Fruit fly (Drosophila melanogaster): Measurements from ENCODE around the gene hth.

hth gene

DNA sequence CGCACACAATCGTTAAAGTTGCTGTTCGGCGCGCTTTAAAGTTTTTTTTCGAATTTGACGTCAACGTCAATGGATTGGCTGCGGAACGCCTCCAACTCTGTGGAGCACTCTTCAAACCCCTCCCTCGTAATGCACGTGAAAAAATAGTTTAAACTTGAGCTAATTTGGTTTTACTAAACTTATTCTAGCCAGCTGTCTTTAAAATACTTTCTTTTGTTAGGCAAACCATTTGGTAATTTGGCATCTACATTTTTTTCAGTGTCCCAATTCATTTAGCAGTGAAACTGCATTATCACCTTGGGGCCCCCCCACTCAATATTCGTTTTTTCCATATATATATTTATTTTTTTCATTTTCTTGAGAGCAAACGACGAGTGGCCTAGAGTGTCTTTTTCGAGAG is 78.8 kb downstream of the hth start (continued):
- TF ChIP-seq B-H2 (GFP tag; optimal IDR thresholded peaks at IDR 0.05) = no peak
- TF ChIP-seq usp (GFP tag; optimal IDR thresholded peaks at IDR 0.05) = no peak
- TF ChIP-seq zfh1 (GFP tag; IDR thresholded peaks at IDR 0.05) = peak; percentile 79
- peak; percentile 47 for TF ChIP-seq Nf-YB (GFP tag; optimal IDR thresholded peaks at IDR 0.05)
- TF ChIP-seq CG2120 (GFP tag; optimal IDR thresholded peaks at IDR 0.05) = peak; percentile 45
- peak; percentile 33 for TF ChIP-seq CG2875 (GFP tag; optimal IDR thresholded peaks at IDR 0.05)
- TF ChIP-seq gt (GFP tag; IDR thresholded peaks at IDR 0.05) = 0 out of 2 replicates have a peak, but pooled peaks have one; percentile 30
- peak; percentile 75; the same call in 1 of the 2 replicates for TF ChIP-seq CG43689 (GFP tag; IDR thresholded peaks at IDR 0.05)
- peak; percentile 68 for TF ChIP-seq az2 (GFP tag; optimal IDR thresholded peaks at IDR 0.05)
- peak; percentile 69 for TF ChIP-seq CG1024 (GFP tag; IDR thresholded peaks at IDR 0.05)
- peak; percentile 62 for TF ChIP-seq HHEX (GFP tag; optimal IDR thresholded peaks at IDR 0.05)
- no peak for TF ChIP-seq nom (GFP tag; optimal IDR thresholded peaks at IDR 0.05)
- peak; percentile 86 for TF ChIP-seq Ptx1 (GFP tag; IDR thresholded peaks at IDR 0.05)
- TF ChIP-seq pnt (GFP tag; optimal IDR thresholded peaks at IDR 0.05) = peak; percentile 52
- peak; percentile 63; the same call in 2 of the 3 replicates for TF ChIP-seq Mrtf (GFP tag; IDR thresholded peaks at IDR 0.05)
- peak; percentile 50; the same call in 1 of the 2 replicates for TF ChIP-seq CG32767 (GFP tag; IDR thresholded peaks at IDR 0.05)
- no peak for TF ChIP-seq cas (GFP tag; IDR thresholded peaks at IDR 0.05)
- TF ChIP-seq pros (GFP tag; optimal IDR thresholded peaks at IDR 0.05) = no peak
- peak; percentile 35 for TF ChIP-seq fd3F (GFP tag; optimal IDR thresholded peaks at IDR 0.05)
- TF ChIP-seq phol (tag; optimal IDR thresholded peaks at IDR 0.05) = peak; percentile 63
- TF ChIP-seq Dad (GFP tag; optimal IDR thresholded peaks at IDR 0.05) = peak; percentile 29
- peak; percentile 81 for TF ChIP-seq ken (GFP tag; IDR thresholded peaks at IDR 0.05)
- peak; percentile 76 for TF ChIP-seq seq (GFP tag; IDR thresholded peaks at IDR 0.05)
- TF ChIP-seq so (GFP tag; IDR thresholded peaks at IDR 0.05) = peak; percentile 77; the same call in 2 of the 3 replicates
- TF ChIP-seq grn (GFP tag; optimal IDR thresholded peaks at IDR 0.05) = no peak
- TF ChIP-seq CG2678 (tag; optimal IDR thresholded peaks at IDR 0.05) = peak; percentile 66
- peak; percentile 72 for TF ChIP-seq CG6689 (GFP tag; IDR thresholded peaks at IDR 0.05)
- 0 out of 2 replicates have a peak, but pooled peaks have one; percentile 46 for TF ChIP-seq CG11696 (GFP tag; IDR thresholded peaks at IDR 0.05)
- peak; percentile 62 for TF ChIP-seq CG18599 (GFP tag; optimal IDR thresholded peaks at IDR 0.05)
- TF ChIP-seq salm (tag; optimal IDR thresholded peaks at IDR 0.05) = peak; percentile 8
- peak; percentile 22 for TF ChIP-seq CG18619 (GFP tag; optimal IDR thresholded peaks at IDR 0.05)
- TF ChIP-seq kay (GFP tag; optimal IDR thresholded peaks at IDR 0.05) = peak; percentile 22
- peak; percentile 55 for TF ChIP-seq org-1 (GFP tag; optimal IDR thresholded peaks at IDR 0.05)
- peak in 1 of 2 experiments; percentile 31 for TF ChIP-seq Eip74EF (GFP tag; optimal IDR thresholded peaks at IDR 0.05)
- TF ChIP-seq CG4360 (GFP tag; IDR thresholded peaks at IDR 0.05) = 0 out of 2 replicates have a peak, but pooled peaks have one; percentile 49
- TF ChIP-seq row (GFP tag; IDR thresholded peaks at IDR 0.05) = peak; percentile 79
- TF ChIP-seq ham (GFP tag; IDR thresholded peaks at IDR 0.05) = 0 out of 2 replicates have a peak, but pooled peaks have one; percentile 13
- no peak for TF ChIP-seq CG17612 (GFP tag; IDR thresholded peaks at IDR 0.05)
- TF ChIP-seq al (GFP tag; IDR thresholded peaks at IDR 0.05) = no peak
- peak; percentile 64 for TF ChIP-seq CG12391 (tag; optimal IDR thresholded peaks at IDR 0.05)
- peak; percentile 78 for TF ChIP-seq ttk (GFP tag; IDR thresholded peaks at IDR 0.05)
- TF ChIP-seq Taf1 (GFP tag; IDR thresholded peaks at IDR 0.05) = no peak
- no peak for TF ChIP-seq toy (GFP tag; IDR thresholded peaks at IDR 0.05)
- peak; percentile 14 for TF ChIP-seq CG9437 (GFP tag; optimal IDR thresholded peaks at IDR 0.05)
- TF ChIP-seq CG15479 (GFP tag; optimal IDR thresholded peaks at IDR 0.05) = no peak
- TF ChIP-seq crp (GFP tag; optimal IDR thresholded peaks at IDR 0.05) = no peak
- peak; percentile 52 for TF ChIP-seq CG8924 (tag; optimal IDR thresholded peaks at IDR 0.05)
- peak; percentile 70 for TF ChIP-seq Oaz (GFP tag; IDR thresholded peaks at IDR 0.05)
- peak; percentile 67 for TF ChIP-seq ap (GFP tag; IDR thresholded peaks at IDR 0.05)
- TF ChIP-seq Max (GFP tag; optimal IDR thresholded peaks at IDR 0.05) = peak; percentile 19
- peak; percentile 49 for TF ChIP-seq CG1602 (GFP tag; optimal IDR thresholded peaks at IDR 0.05)

All from whole organism, embryonic.